Fruit fly (Drosophila melanogaster) whole organism, wandering third instar larva: ENCODE measurements around the gene Jon65Aiii.

ENCODE experiments used
- Dfd ChIP-seq: fragments of >200 bp; optimal IDR thresholded peaks from 2 replicates; lab custom pipeline; 2017; ENCODE audit warnings: missing biosample characterization, missing genetic modification characterization
- Jra ChIP-seq: sonication (Bioruptor generic); optimal IDR thresholded peaks from 2 replicates; lab custom pipeline; 2016; ENCODE audit warnings: missing biosample characterization, missing genetic modification characterization
- Myc ChIP-seq: fragments of >200 bp; optimal IDR thresholded peaks from 2 replicates; lab custom pipeline; 2017
- N ChIP-seq: fragments of >200 bp; optimal IDR thresholded peaks from 2 replicates; lab custom pipeline; 2018; ENCODE audit warnings: missing biosample characterization, missing external identifiers, missing genetic modification characterization
- brk ChIP-seq: fragments of 200-800 bp; sonication (Bioruptor generic); optimal IDR thresholded peaks from 2 replicates; lab custom pipeline; 2016; ENCODE audit warnings: missing biosample characterization, mild to moderate bottlenecking, missing genetic modification characterization
- fru ChIP-seq: fragments of 200-800 bp; sonication (Bioruptor generic); optimal IDR thresholded peaks from 3 replicates; lab custom pipeline; 2016; ENCODE audit warnings: missing biosample characterization, mild to moderate bottlenecking, missing genetic modification characterization
- lola ChIP-seq: fragments of >200 bp; optimal IDR thresholded peaks from 2 replicates; lab custom pipeline; 2017; ENCODE audit warnings: missing biosample characterization, missing genetic modification characterization
- psq ChIP-seq: fragments of 200-800 bp; sonication (Bioruptor generic); optimal IDR thresholded peaks from 3 replicates; lab custom pipeline; 2017; ENCODE audit warnings: missing biosample characterization, mild to moderate bottlenecking, missing genetic modification characterization, moderate library complexity
- sage ChIP-seq: fragments of 200-800 bp; sonication (Bioruptor generic); optimal IDR thresholded peaks from 2 replicates; lab custom pipeline; 2016; ENCODE audit warnings: missing biosample characterization, mild to moderate bottlenecking, missing genetic modification characterization

DNA sequence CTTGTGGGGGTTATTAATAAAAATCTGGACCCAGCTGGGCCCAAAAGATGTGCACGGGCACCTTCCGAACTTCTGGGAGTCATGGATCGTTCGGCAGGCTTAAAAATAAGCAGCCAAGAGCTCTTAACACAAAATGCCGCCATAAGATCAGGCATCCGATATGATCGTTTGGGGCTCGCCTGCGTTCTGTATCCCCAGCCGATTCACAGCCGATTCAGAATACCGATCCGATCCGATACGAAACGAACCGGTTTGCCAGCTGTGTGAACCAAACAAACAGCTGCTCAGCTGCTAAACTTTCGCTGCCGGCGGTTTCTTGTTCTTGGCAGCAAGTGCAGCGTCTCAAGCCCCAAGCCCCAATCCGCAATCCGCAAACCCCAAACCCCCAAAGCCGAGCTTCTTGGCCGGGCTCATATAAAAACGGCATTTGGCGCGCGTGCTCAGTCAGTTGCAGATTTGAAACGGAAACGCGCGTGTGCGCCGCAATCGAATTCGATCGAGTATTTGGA lies 15.4 kb downstream of the Jon65Aiii start, which contains the start of gene CG42269:
- TF ChIP-seq Dfd (GFP tag; lab: Kevin White, UChicago), result no peak
- TF ChIP-seq sage (GFP tag; lab: Kevin White, UChicago), result no peak
- TF ChIP-seq fru (GFP tag; lab: Kevin White, UChicago), result no peak
- TF ChIP-seq psq, result no peak
- no peak for TF ChIP-seq Myc (lab: Kevin White, UChicago)
- TF ChIP-seq N, result no peak
- no peak for TF ChIP-seq Jra (GFP tag; lab: Kevin White, UChicago)
- no peak for TF ChIP-seq lola (GFP tag; lab: Kevin White, UChicago)
- TF ChIP-seq brk (GFP tag; lab: Kevin White, UChicago), result no peak
